Fruit fly (Drosophila melanogaster) whole organism, prepupa: ENCODE measurements around the gene Sema1a.

ENCODE experiments used
- Blimp-1 ChIP-seq: fragments of 200-800 bp; sonication (Bioruptor generic); optimal IDR thresholded peaks from 3 replicates; lab custom pipeline; 2017; ENCODE audit warnings: missing biosample characterization, missing genetic modification characterization, mild to moderate bottlenecking, moderate library complexity, missing genetic modification reagents
- CG10631 ChIP-seq: fragments of 200-800 bp; sonication (Bioruptor generic); optimal IDR thresholded peaks from 2 replicates; lab custom pipeline; 2016; ENCODE audit warnings: missing biosample characterization, missing genetic modification characterization
- CG11294 ChIP-seq: fragments of 200-800 bp; sonication (Bioruptor generic); IDR thresholded peaks from 2 replicates; pipeline ENCODE4 v1.3.6; 2022; ENCODE audit warnings: missing biosample characterization, missing genetic modification characterization
- CG11762 ChIP-seq: fragments of 200-800 bp; sonication (Bioruptor generic); optimal IDR thresholded peaks from 3 replicates; lab custom pipeline; 2016; ENCODE audit warnings: missing biosample characterization, missing genetic modification characterization; ENCODE audit not compliant: insufficient read depth
- CG11902 ChIP-seq: fragments of 200-800 bp; sonication (Bioruptor generic); optimal IDR thresholded peaks from 3 replicates; lab custom pipeline; 2016; ENCODE audit warnings: missing biosample characterization, missing genetic modification characterization
- CG15336 ChIP-seq: fragments of 200-800 bp; sonication (Bioruptor generic); IDR thresholded peaks from 2 replicates; pipeline ENCODE4 v1.3.6; 2022; ENCODE audit warnings: missing biosample characterization, missing genetic modification characterization
- CG1621 ChIP-seq: fragments of 200-800 bp; sonication (Bioruptor generic); optimal IDR thresholded peaks from 3 replicates; lab custom pipeline; 2018; ENCODE audit warnings: missing biosample characterization, mild to moderate bottlenecking, missing genetic modification characterization
- CG31627 ChIP-seq: fragments of 200-800 bp; sonication (Bioruptor generic); optimal IDR thresholded peaks from 3 replicates; lab custom pipeline; 2016; ENCODE audit warnings: missing biosample characterization, missing genetic modification characterization
- CG32006 ChIP-seq: fragments of 200-800 bp; sonication (Bioruptor generic); optimal IDR thresholded peaks from 3 replicates; lab custom pipeline; 2017; ENCODE audit warnings: missing biosample characterization, mild to moderate bottlenecking, missing genetic modification characterization
- CG3919 ChIP-seq: fragments of 200-800 bp; sonication (Bioruptor generic); optimal IDR thresholded peaks from 3 replicates; lab custom pipeline; 2016; ENCODE audit warnings: missing biosample characterization, missing genetic modification characterization
- CG4318 ChIP-seq: fragments of 200-800 bp; sonication (Bioruptor generic); optimal IDR thresholded peaks from 3 replicates; lab custom pipeline; 2017; ENCODE audit warnings: missing biosample characterization, mild to moderate bottlenecking, missing genetic modification characterization
- CG6163 ChIP-seq: fragments of 200-800 bp; sonication (Bioruptor generic); IDR thresholded peaks from 3 replicates; pipeline ENCODE4 v1.3.6; 2022; ENCODE audit warnings: missing biosample characterization, missing genetic modification characterization
- CG6276 ChIP-seq: fragments of 200-800 bp; sonication (Bioruptor generic); optimal IDR thresholded peaks from 2 replicates; lab custom pipeline; 2017; ENCODE audit warnings: missing biosample characterization, mild to moderate bottlenecking, missing genetic modification characterization
- CG6808 ChIP-seq: fragments of 200-800 bp; sonication (Bioruptor generic); optimal IDR thresholded peaks from 3 replicates; lab custom pipeline; 2017; ENCODE audit warnings: missing biosample characterization, missing genetic modification characterization, mild to moderate bottlenecking, moderate library complexity, missing genetic modification reagents
- CG6854 ChIP-seq: fragments of 200-800 bp; sonication (Bioruptor generic); optimal IDR thresholded peaks from 2 replicates; lab custom pipeline; 2017; ENCODE audit warnings: missing biosample characterization, mild to moderate bottlenecking, missing genetic modification characterization
- CG7368 ChIP-seq: fragments of 200-800 bp; sonication (Bioruptor generic); optimal IDR thresholded peaks from 3 replicates; lab custom pipeline; 2016; ENCODE audit warnings: missing biosample characterization, missing genetic modification characterization
- CG8119 ChIP-seq: fragments of 200-800 bp; sonication (Bioruptor generic); IDR thresholded peaks from 3 replicates; pipeline ENCODE4 v1.3.6; 2022; ENCODE audit warnings: missing biosample characterization, missing genetic modification characterization
- CG8632 ChIP-seq: fragments of 200-800 bp; sonication (Bioruptor generic); optimal IDR thresholded peaks from 3 replicates; lab custom pipeline; 2016; ENCODE audit warnings: missing biosample characterization, missing genetic modification characterization
- CG9139 ChIP-seq: fragments of 200-800 bp; sonication (Bioruptor generic); optimal IDR thresholded peaks from 3 replicates; lab custom pipeline; 2017; ENCODE audit warnings: missing biosample characterization, mild to moderate bottlenecking, missing genetic modification characterization
- Eip75B ChIP-seq: fragments of 200-800 bp; sonication (Bioruptor generic); optimal IDR thresholded peaks from 3 replicates; lab custom pipeline; 2016; ENCODE audit warnings: missing biosample characterization, missing genetic modification characterization
- Eip78C ChIP-seq: fragments of 200-800 bp; sonication (Bioruptor generic); peaks from one replicate; lab custom pipeline; 2016; ENCODE audit warnings: missing biosample characterization, missing genetic modification characterization
- Ets21C ChIP-seq: fragments of 200-800 bp; sonication (Bioruptor generic); optimal IDR thresholded peaks from 3 replicates; lab custom pipeline; 2016; ENCODE audit warnings: missing biosample characterization, missing genetic modification characterization
- Ets96B ChIP-seq: fragments of 200-800 bp; optimal IDR thresholded peaks from 2 replicates; lab custom pipeline; 2019; ENCODE audit warnings: missing biosample characterization, mild to moderate bottlenecking, missing genetic modification characterization, moderate library complexity
- Hr38 ChIP-seq: sonication (Bioruptor generic); optimal IDR thresholded peaks from 2 replicates; lab custom pipeline; 2016; ENCODE audit warnings: missing biosample characterization, missing genetic modification characterization
- Hr4 ChIP-seq: fragments of 200-800 bp; sonication (Bioruptor generic); optimal IDR thresholded peaks from 3 replicates; lab custom pipeline; 2016; ENCODE audit warnings: missing biosample characterization, missing genetic modification characterization
- OdsH ChIP-seq: fragments of 200-800 bp; sonication (Bioruptor generic); optimal IDR thresholded peaks from 3 replicates; lab custom pipeline; 2016; ENCODE audit warnings: missing biosample characterization, missing genetic modification characterization
- Smox ChIP-seq: fragments of 200-800 bp; sonication (Bioruptor generic); optimal IDR thresholded peaks from 3 replicates; lab custom pipeline; 2016; ENCODE audit warnings: missing biosample characterization, missing genetic modification characterization
- Sox102F ChIP-seq: fragments of 200-800 bp; sonication (Bioruptor generic); optimal IDR thresholded peaks from 2 replicates; lab custom pipeline; 2016; ENCODE audit warnings: missing biosample characterization, mild to moderate bottlenecking, missing genetic modification characterization
- Sox14 ChIP-seq: fragments of 200-800 bp; sonication (Bioruptor generic); optimal IDR thresholded peaks from 3 replicates; lab custom pipeline; 2016; ENCODE audit warnings: missing biosample characterization, missing genetic modification characterization
- Sox15 ChIP-seq: fragments of 200-800 bp; sonication (Bioruptor generic); optimal IDR thresholded peaks from 3 replicates; lab custom pipeline; 2016; ENCODE audit warnings: missing biosample characterization, missing genetic modification characterization
- achi ChIP-seq: fragments of 200-800 bp; sonication (Bioruptor generic); optimal IDR thresholded peaks from 3 replicates; lab custom pipeline; 2016; ENCODE audit warnings: missing biosample characterization, missing genetic modification characterization
- acj6 ChIP-seq: fragments of 200-800 bp; sonication (Bioruptor generic); optimal IDR thresholded peaks from 3 replicates; lab custom pipeline; 2016; ENCODE audit warnings: missing biosample characterization, missing genetic modification characterization
- eg ChIP-seq: fragments of 200-800 bp; sonication (Bioruptor generic); IDR thresholded peaks from 3 replicates; pipeline ENCODE4 v1.3.6; 2022; ENCODE audit warnings: missing biosample characterization, missing genetic modification characterization
- esn ChIP-seq: fragments of 200-800 bp; sonication (Bioruptor generic); optimal IDR thresholded peaks from 2 replicates; lab custom pipeline; 2016; ENCODE audit warnings: missing biosample characterization, mild to moderate bottlenecking, missing genetic modification characterization, moderate library complexity
- fd59A ChIP-seq: fragments of 200-800 bp; sonication (Bioruptor generic); optimal IDR thresholded peaks from 2 replicates; lab custom pipeline; 2017; ENCODE audit warnings: missing biosample characterization, mild to moderate bottlenecking, missing genetic modification characterization, missing genetic modification reagents
- fd85E ChIP-seq: fragments of 200-800 bp; sonication (Bioruptor generic); optimal IDR thresholded peaks from 3 replicates; lab custom pipeline; 2016; ENCODE audit warnings: missing biosample characterization, missing genetic modification characterization
- fkh ChIP-seq: fragments of 200-800 bp; sonication (Bioruptor generic); optimal IDR thresholded peaks from 3 replicates; lab custom pipeline; 2017; ENCODE audit warnings: missing biosample characterization, mild to moderate bottlenecking, missing genetic modification characterization, moderate library complexity
- lz ChIP-seq: fragments of 200-800 bp; sonication (Bioruptor generic); optimal IDR thresholded peaks from 3 replicates; lab custom pipeline; 2016; ENCODE audit warnings: missing biosample characterization, missing genetic modification characterization
- net ChIP-seq: fragments of 200-800 bp; sonication (Bioruptor generic); optimal IDR thresholded peaks from 3 replicates; lab custom pipeline; 2016; ENCODE audit warnings: missing biosample characterization, missing genetic modification characterization
- pdm3 ChIP-seq: fragments of 200-800 bp; sonication (Bioruptor generic); optimal IDR thresholded peaks from 3 replicates; lab custom pipeline; 2016; ENCODE audit warnings: missing biosample characterization, missing genetic modification characterization
- spab ChIP-seq: fragments of 200-800 bp; sonication (Bioruptor generic); optimal IDR thresholded peaks from 2 replicates; lab custom pipeline; 2017; ENCODE audit warnings: missing biosample characterization, mild to moderate bottlenecking, missing genetic modification characterization, missing genetic modification reagents
- ss ChIP-seq, 2 experiments: fragments of 200-800 bp; sonication (Bioruptor generic); optimal IDR thresholded peaks; 2 replicates in 1 of 2; 3 replicates in 1 of 2; lab custom pipeline; 2017 to 2018; ENCODE audit warnings: mild to moderate bottlenecking in 2 of 2, missing biosample characterization in 2 of 2, missing genetic modification characterization in 2 of 2, moderate library complexity in 1 of 2
- svp ChIP-seq: fragments of 200-800 bp; sonication (Bioruptor generic); peaks from one replicate; lab custom pipeline; 2016; ENCODE audit warnings: missing biosample characterization, missing genetic modification characterization
- topi ChIP-seq: fragments of 200-800 bp; sonication (Bioruptor generic); optimal IDR thresholded peaks from 3 replicates; lab custom pipeline; 2016; ENCODE audit warnings: missing biosample characterization, missing genetic modification characterization
- vri ChIP-seq: fragments of 200-800 bp; sonication (Bioruptor generic); optimal IDR thresholded peaks from 3 replicates; lab custom pipeline; 2016; ENCODE audit warnings: missing biosample characterization, mild to moderate bottlenecking, missing genetic modification characterization

The Sema1a gene

dm6 chr2L:8543102-8543501 is 1.2 kb downstream of the Sema1a start (continued):
- no peak for TF ChIP-seq CG4318 (GFP tag; lab: Kevin White, UChicago)
- TF ChIP-seq, all 60 proteins: peak for 11

- no peak for TF ChIP-seq fd85E (GFP tag; lab: Kevin White, UChicago)
- peak; percentile 6 for TF ChIP-seq CG6276 (GFP tag; lab: Kevin White, UChicago)
- no peak for TF ChIP-seq Ets21C (GFP tag; lab: Kevin White, UChicago)
- no peak for TF ChIP-seq CG10631 (GFP tag; lab: Kevin White, UChicago)
- TF ChIP-seq ss (GFP tag; optimal IDR thresholded peaks at IDR 0.05; lab: Kevin White, UChicago): peak in 1 of 2 experiments; percentile 12
- TF ChIP-seq CG6163: peak; percentile 70; the same call in 2 of the 3 replicates
- TF ChIP-seq Hr38 (GFP tag; lab: Kevin White, UChicago): no peak
- TF ChIP-seq Smox (GFP tag; lab: Kevin White, UChicago): no peak
- no peak for TF ChIP-seq pdm3 (GFP tag; lab: Kevin White, UChicago)
- TF ChIP-seq Ets96B (tag; lab: Kevin White, UChicago): no peak
- TF ChIP-seq Sox15 (GFP tag; lab: Kevin White, UChicago): no peak
- no peak for TF ChIP-seq CG11762 (GFP tag; lab: Kevin White, UChicago)
- peak; percentile 25 for TF ChIP-seq Sox102F
- TF ChIP-seq topi (GFP tag; lab: Kevin White, UChicago): no peak
- peak; percentile 47 for TF ChIP-seq svp
- TF ChIP-seq CG11902 (GFP tag; lab: Kevin White, UChicago): no peak
- TF ChIP-seq spab: no peak
- no peak for TF ChIP-seq Blimp-1 (GFP tag; lab: Kevin White, UChicago)
- no peak for TF ChIP-seq Eip75B
- TF ChIP-seq Hr4: no peak
- no peak for TF ChIP-seq fd59A
- TF ChIP-seq net: no peak
- TF ChIP-seq CG7368: no peak
- TF ChIP-seq Eip78C: peak; percentile 40
- TF ChIP-seq CG15336: peak; percentile 44; the same call in 1 of the 2 replicates
- peak; percentile 25; the same call in 1 of the 3 replicates for TF ChIP-seq CG8119 (GFP tag; lab: Robert Waterston, UW)
- no peak for TF ChIP-seq CG11294 (GFP tag; lab: Robert Waterston, UW)
- peak; percentile 4 for TF ChIP-seq CG6854
Observed at dm6 chr2L:8543731-8544359, 1.9 kb downstream of the Sema1a start.

- no peak for TF ChIP-seq svp
- TF ChIP-seq vri (GFP tag; lab: Kevin White, UChicago): no peak
- no peak for TF ChIP-seq achi (GFP tag; lab: Kevin White, UChicago)
- no peak for TF ChIP-seq Sox102F
- no peak for TF ChIP-seq fd59A
- TF ChIP-seq Eip78C: no peak
- no peak for TF ChIP-seq net
- no peak for TF ChIP-seq CG8119 (GFP tag; lab: Robert Waterston, UW)
- TF ChIP-seq acj6 (GFP tag; lab: Kevin White, UChicago): no peak
- no peak for TF ChIP-seq fkh (GFP tag; lab: Kevin White, UChicago)
- no peak for TF ChIP-seq eg
- no peak for TF ChIP-seq CG11902 (GFP tag; lab: Kevin White, UChicago)
- TF ChIP-seq CG8632 (GFP tag; lab: Kevin White, UChicago): no peak
- no peak for TF ChIP-seq Smox (GFP tag; lab: Kevin White, UChicago)
Observed at dm6 chr2L:8544636-8545035, 2.7 kb downstream of the Sema1a start.

- TF ChIP-seq CG4318 (GFP tag; lab: Kevin White, UChicago): no peak
- peak; percentile 27 for TF ChIP-seq fkh (GFP tag; lab: Kevin White, UChicago)
- no peak for TF ChIP-seq CG1621
- TF ChIP-seq acj6 (GFP tag; lab: Kevin White, UChicago): no peak
- TF ChIP-seq esn: peak; percentile 5
- TF ChIP-seq CG11902 (GFP tag; lab: Kevin White, UChicago): no peak
- no peak for TF ChIP-seq OdsH
- TF ChIP-seq Sox14 (GFP tag; lab: Kevin White, UChicago): peak; percentile 42
- TF ChIP-seq CG3919 (GFP tag; lab: Kevin White, UChicago): no peak
- TF ChIP-seq CG32006 (GFP tag; lab: Kevin White, UChicago): no peak
- peak; percentile 42 for TF ChIP-seq svp
- no peak for TF ChIP-seq CG9139 (GFP tag; lab: Kevin White, UChicago)
- TF ChIP-seq pdm3 (GFP tag; lab: Kevin White, UChicago): no peak
- no peak for TF ChIP-seq lz (GFP tag; lab: Kevin White, UChicago)
- no peak for TF ChIP-seq CG7368
- peak; percentile 3 for TF ChIP-seq CG31627
- no peak for TF ChIP-seq Eip75B
- TF ChIP-seq CG6808 (GFP tag; lab: Kevin White, UChicago): no peak
Observed at dm6 chr2L:8545393-8546100, 3.6 kb downstream of the Sema1a start.
